Worm (Caenorhabditis elegans): Measurements from ENCODE around the gene marg-1.

- no peak for TF ChIP-seq unc-62 (GFP tag; optimal IDR thresholded peaks at IDR 0.05 in 1 of 2)
- TF ChIP-seq unc-62 (tag; optimal IDR thresholded peaks at IDR 0.05), result no peak
- TF ChIP-seq nhr-25 (tag; optimal IDR thresholded peaks at IDR 0.05; ENCODE audit: borderline replicate concordance, insufficient read depth), result no peak
Measured at ce11 chrX:3738617-3739016, 42.3 kb downstream of the marg-1 start.
